Fruit fly (Drosophila melanogaster) whole organism: Measurements from ENCODE around the gene CCT2.

Experiments
- CG8478 ChIP-seq: fragments of >200 bp; optimal IDR thresholded peaks from 2 replicates; lab custom pipeline; 2018; ENCODE audit warnings: inconsistent platforms
- Dll ChIP-seq: fragments of >200 bp; optimal IDR thresholded peaks from 2 replicates; lab custom pipeline; 2017
- EcR ChIP-seq, 2 experiments: fragments of >200 bp; optimal IDR thresholded peaks; 2 replicates each; lab custom pipeline; 2017; ENCODE audit warnings: missing biosample characterization in 2 of 2, missing genetic modification characterization in 2 of 2, missing genetic modification reagents in 2 of 2
- pan ChIP-seq: fragments of >200 bp; optimal IDR thresholded peaks from 2 replicates; lab custom pipeline; 2017
- psq ChIP-seq: fragments of >200 bp; optimal IDR thresholded peaks from 2 replicates; lab custom pipeline; 2017
- usp ChIP-seq: fragments of >200 bp; optimal IDR thresholded peaks from 2 replicates; lab custom pipeline; 2017; ENCODE audit warnings: missing biosample characterization, missing genetic modification characterization, mixed read lengths

dm6 chrX:9048385-9048750 is 40.9 kb upstream of the CCT2 start:
- TF ChIP-seq Dll (lab: Kevin White, UChicago) (no peak), psq (lab: Kevin White, UChicago) (no peak), EcR (GFP tag; optimal IDR thresholded peaks at IDR 0.05; lab: Kevin White, UChicago) (no peak), pan (lab: Kevin White, UChicago) (no peak), usp (GFP tag; lab: Kevin White, UChicago) (no peak), CG8478 (no peak)
